Worm (Caenorhabditis elegans) whole organism, L4/young adult: ENCODE measurements around the gene srd-58.

Experiments
- W03F9.2 ChIP-seq: fragments of 150-350 bp; optimal IDR thresholded peaks from 2 replicates; lab custom pipeline; 2014; ENCODE audit warnings: missing biosample characterization, missing genetic modification characterization
- him-1 ChIP-seq: sonication (generic microtip); optimal IDR thresholded peaks from 2 replicates; lab custom pipeline; 2016; ENCODE audit warnings: missing genotype, missing genetic modification reagents, missing genetic modification characterization, missing compliant biosample characterization

ce11 chrII:7208184-7208583, 3.3 kb upstream of the srd-58 start, which contains the start of gene dhs-7:
- TF ChIP-seq W03F9.2 (tag; lab: Kevin White, UChicago) (no peak), him-1 (tag; lab: Kevin White, UChicago) (no peak)
